Worm (Caenorhabditis elegans): Measurements from ENCODE around the gene srt-14.

ce11 chrV:4304240-4304639 is 47.9 kb upstream of the srt-14 start:
- no peak for TF ChIP-seq snpc-4 (tag; optimal IDR thresholded peaks at IDR 0.05)
- no peak for TF ChIP-seq fos-1 (tag; optimal IDR thresholded peaks at IDR 0.05)
- TF ChIP-seq unc-98 (GFP tag; IDR thresholded peaks at IDR 0.05) = no peak
- no peak for TF ChIP-seq elt-3 (tag; optimal IDR thresholded peaks at IDR 0.05)
- no peak for TF ChIP-seq lin-35 (GFP tag; optimal IDR thresholded peaks at IDR 0.05)
- no peak for TF ChIP-seq zag-1 (tag; optimal IDR thresholded peaks at IDR 0.05)

Measured in whole organism, L1 larva.